Worm (Caenorhabditis elegans): ENCODE data around the gene ima-1.

DNA sequence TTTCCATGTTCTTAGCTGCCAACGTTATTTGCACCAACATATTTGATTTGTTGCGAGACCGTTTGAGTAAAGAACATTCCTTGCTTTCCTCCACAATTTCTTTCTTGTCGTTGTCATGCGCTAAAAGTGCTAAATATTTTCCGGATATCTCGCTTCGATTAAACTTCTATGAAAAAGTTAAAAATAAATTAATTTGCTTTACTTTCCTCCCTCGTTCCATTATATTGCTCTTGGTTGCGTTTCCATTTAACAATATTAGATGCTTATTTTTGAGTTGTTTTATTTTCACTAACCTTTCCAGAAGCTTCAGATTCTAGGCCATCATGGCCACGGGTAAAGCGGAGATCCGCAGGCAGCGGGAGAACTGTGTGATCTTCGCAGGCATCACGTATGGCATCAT, 2.1 kb downstream of the ima-1 start, which contains the start of gene pgap-1:
- no peak for TF ChIP-seq elt-3 (tag; optimal IDR thresholded peaks at IDR 0.05)
- no peak for TF ChIP-seq nhr-12 (tag; optimal IDR thresholded peaks at IDR 0.05)
- TF ChIP-seq nhr-237 (tag; optimal IDR thresholded peaks at IDR 0.05): no peak
- TF ChIP-seq lin-13 (tag; optimal IDR thresholded peaks at IDR 0.05): no peak
- no peak for TF ChIP-seq ces-1 (GFP tag; optimal IDR thresholded peaks at IDR 0.05)
- TF ChIP-seq pha-4 (tag; optimal IDR thresholded peaks at IDR 0.05): no peak
- TF ChIP-seq nhr-76 (tag; optimal IDR thresholded peaks at IDR 0.05): no peak
- TF ChIP-seq lsy-2 (tag; optimal IDR thresholded peaks at IDR 0.05): no peak
- TF ChIP-seq nhr-28 (tag; optimal IDR thresholded peaks at IDR 0.05): no peak
- TF ChIP-seq ztf-11 (tag; optimal IDR thresholded peaks at IDR 0.05): no peak
- TF ChIP-seq elt-1 (tag; optimal IDR thresholded peaks at IDR 0.05; ENCODE audit: borderline replicate concordance, insufficient read depth): no peak
- TF ChIP-seq unc-39 (tag; optimal IDR thresholded peaks at IDR 0.05): no peak
